Worm (Caenorhabditis elegans) whole organism, L3 larva: ENCODE measurements around the gene bet-2.

Source experiments
- R02D3.7 ChIP-seq: fragments of 150-350 bp; optimal IDR thresholded peaks from 2 replicates; lab custom pipeline; 2014; ENCODE audit warnings: missing biosample characterization, missing genetic modification characterization
- ceh-9 ChIP-seq: sonication (generic microtip); optimal IDR thresholded peaks from 2 replicates; lab custom pipeline; 2018; ENCODE audit warnings: missing biosample characterization, missing genetic modification characterization
- elt-3 ChIP-seq, 3 experiments: fragments of 150-350 bp in 1 of 3; sonication (generic microtip) in 2 of 3; optimal IDR thresholded peaks; 2 replicates in 2 of 3; 4 replicates in 1 of 3; lab custom pipeline; 2014 to 2017; ENCODE audit warnings: missing biosample characterization in 3 of 3, missing genetic modification characterization in 3 of 3
- fos-1 ChIP-seq: fragments of 150-350 bp; optimal IDR thresholded peaks from 2 replicates; lab custom pipeline; 2014; ENCODE audit warnings: missing biosample characterization, missing genetic modification characterization
- nhr-11 ChIP-seq: fragments of 150-350 bp; optimal IDR thresholded peaks from 2 replicates; lab custom pipeline; 2014; ENCODE audit warnings: missing biosample characterization, missing genetic modification characterization
- nhr-28 ChIP-seq: fragments of 150-350 bp; optimal IDR thresholded peaks from 2 replicates; lab custom pipeline; 2014; ENCODE audit warnings: missing biosample characterization, missing genetic modification characterization
- pha-4 ChIP-seq: fragments of 150-350 bp; optimal IDR thresholded peaks from 2 replicates; lab custom pipeline; 2014; ENCODE audit warnings: missing biosample characterization, missing genetic modification reagents, missing genetic modification characterization
- sea-2 ChIP-seq: fragments of 150-350 bp; sonication (generic microtip); optimal IDR thresholded peaks from 4 replicates; lab custom pipeline; 2014; ENCODE audit warnings: missing biosample characterization, missing genetic modification reagents, missing genetic modification characterization
- snpc-4 ChIP-seq: fragments of 150-350 bp; optimal IDR thresholded peaks from 2 replicates; lab custom pipeline; 2014; ENCODE audit warnings: missing biosample characterization, missing genetic modification characterization
- unc-62 ChIP-seq: fragments of 150-350 bp; sonication (generic microtip); optimal IDR thresholded peaks from 4 replicates; lab custom pipeline; 2014; ENCODE audit warnings: missing biosample characterization, missing genetic modification reagents, missing genetic modification characterization
- ztf-11 ChIP-seq: fragments of 150-350 bp; optimal IDR thresholded peaks from 2 replicates; lab custom pipeline; 2014; ENCODE audit warnings: missing biosample characterization, missing genetic modification characterization

- TF ChIP-seq snpc-4 (tag; lab: Kevin White, UChicago) (no peak), unc-62 (GFP tag; lab: Kevin White, UChicago) (no peak), nhr-11 (no peak), elt-3 (tag; optimal IDR thresholded peaks at IDR 0.05; lab: Kevin White, UChicago) (no peak), sea-2 (GFP tag; lab: Kevin White, UChicago) (no peak), R02D3.7 (no peak), ceh-9 (tag; lab: Kevin White, UChicago) (no peak), fos-1 (no peak), ztf-11 (tag; lab: Kevin White, UChicago) (no peak), nhr-28 (tag; lab: Kevin White, UChicago) (no peak), pha-4 (tag; lab: Kevin White, UChicago) (no peak)
Observed at ce11 chrX:10623119-10623518, 54.0 kb downstream of the bet-2 start.
